Fruit fly (Drosophila melanogaster) whole organism, embryonic: ENCODE results near the gene papi.

Source experiments
- Aef1 ChIP-seq: fragments of 200-800 bp; sonication (Bioruptor generic); IDR thresholded peaks from 3 replicates; pipeline ENCODE4 v1.3.6; 2022; ENCODE audit warnings: missing biosample characterization, missing genetic modification characterization
- Blimp-1 ChIP-seq: fragments of 200-800 bp; sonication (Bioruptor generic); optimal IDR thresholded peaks from 3 replicates; lab custom pipeline; 2018; ENCODE audit warnings: missing biosample characterization, missing genetic modification characterization, mild to moderate bottlenecking, moderate library complexity, missing genetic modification reagents
- CG10565 ChIP-seq: fragments of 200-800 bp; sonication (Bioruptor generic); optimal IDR thresholded peaks from 3 replicates; lab custom pipeline; 2016; ENCODE audit warnings: missing biosample characterization, mild to moderate bottlenecking, missing genetic modification characterization
- CG10979 ChIP-seq: fragments of 200-800 bp; sonication (Bioruptor generic); optimal IDR thresholded peaks from 2 replicates; lab custom pipeline; 2018; ENCODE audit warnings: missing biosample characterization, mild to moderate bottlenecking, missing genetic modification characterization, moderate library complexity
- CG11085 ChIP-seq: fragments of 200-800 bp; sonication (Bioruptor generic); IDR thresholded peaks from 2 replicates; pipeline ENCODE4 v1.3.6; 2022; ENCODE audit warnings: missing biosample characterization, missing genetic modification characterization
- CG11695 ChIP-seq: fragments of 200-800 bp; sonication (Bioruptor generic); IDR thresholded peaks from 3 replicates; pipeline ENCODE4 v1.3.6; 2022; ENCODE audit warnings: missing biosample characterization, missing genetic modification characterization
- CG12236 ChIP-seq: fragments of 200-800 bp; sonication (Bioruptor generic); optimal IDR thresholded peaks from 2 replicates; lab custom pipeline; 2016; ENCODE audit warnings: missing biosample characterization, missing genetic modification characterization
- CG13287 ChIP-seq: fragments of 200-800 bp; sonication (Bioruptor generic); IDR thresholded peaks from 2 replicates; pipeline ENCODE4 v1.3.6; 2022; ENCODE audit warnings: missing biosample characterization, missing genetic modification characterization; ENCODE audit not compliant: partially characterized antibody
- CG13624 ChIP-seq: fragments of 200-800 bp; sonication (Bioruptor generic); optimal IDR thresholded peaks from 2 replicates; lab custom pipeline; 2016; ENCODE audit warnings: missing biosample characterization, missing genetic modification characterization
- CG15696 ChIP-seq: fragments of 200-800 bp; sonication (Bioruptor generic); optimal IDR thresholded peaks from 2 replicates; lab custom pipeline; 2019; ENCODE audit warnings: missing biosample characterization, mild to moderate bottlenecking, missing genetic modification characterization, moderate library complexity
- CG1603 ChIP-seq: fragments of 200-800 bp; sonication (Bioruptor generic); optimal IDR thresholded peaks from 2 replicates; lab custom pipeline; 2019; ENCODE audit warnings: missing biosample characterization, mild to moderate bottlenecking, missing genetic modification characterization, moderate library complexity
- CG17361 ChIP-seq: fragments of 200-800 bp; sonication (Bioruptor generic); IDR thresholded peaks from 3 replicates; pipeline ENCODE4 v1.3.6; 2022; ENCODE audit warnings: missing biosample characterization, missing genetic modification characterization
- CG2129 ChIP-seq: fragments of 200-800 bp; sonication (Bioruptor generic); IDR thresholded peaks from 2 replicates; pipeline ENCODE4 v1.3.6; 2022; ENCODE audit warnings: missing biosample characterization, missing genetic modification characterization; ENCODE audit not compliant: partially characterized antibody
- CG2678 ChIP-seq: fragments of 200-800 bp; sonication (Bioruptor generic); optimal IDR thresholded peaks from 3 replicates; lab custom pipeline; 2019; ENCODE audit warnings: missing biosample characterization, mild to moderate bottlenecking, missing genetic modification characterization, moderate library complexity
- CG32532 ChIP-seq: fragments of 200-800 bp; sonication (Bioruptor generic); IDR thresholded peaks from 2 replicates; pipeline ENCODE4 v1.3.6; 2022; ENCODE audit warnings: missing biosample characterization, missing genetic modification characterization
- CG4328 ChIP-seq: fragments of 200-800 bp; sonication (Bioruptor generic); optimal IDR thresholded peaks from 3 replicates; lab custom pipeline; 2017; ENCODE audit warnings: missing biosample characterization, missing genetic modification reagents, missing genetic modification characterization
- CG4707 ChIP-seq: fragments of 200-800 bp; sonication (Bioruptor generic); optimal IDR thresholded peaks from 2 replicates; lab custom pipeline; 2018; ENCODE audit warnings: missing biosample characterization, mild to moderate bottlenecking, missing genetic modification characterization, moderate library complexity
- CG4854 ChIP-seq: fragments of 200-800 bp; sonication (Bioruptor generic); optimal IDR thresholded peaks from 2 replicates; lab custom pipeline; 2016; ENCODE audit warnings: missing biosample characterization, missing genetic modification characterization, inconsistent platforms
- CG6175 ChIP-seq: fragments of 200-800 bp; sonication (Bioruptor generic); IDR thresholded peaks from 3 replicates; pipeline ENCODE4 v1.3.6; 2022; ENCODE audit warnings: missing biosample characterization, missing genetic modification characterization
- CG7271 ChIP-seq: fragments of 200-800 bp; sonication (Bioruptor generic); optimal IDR thresholded peaks from 2 replicates; lab custom pipeline; 2018; ENCODE audit warnings: missing biosample characterization, mild to moderate bottlenecking, missing genetic modification characterization, moderate library complexity
- CG9437 ChIP-seq: fragments of 200-800 bp; sonication (Bioruptor generic); optimal IDR thresholded peaks from 2 replicates; lab custom pipeline; 2018; ENCODE audit warnings: missing biosample characterization, mild to moderate bottlenecking, missing genetic modification characterization
- CoRest ChIP-seq: fragments of 200-800 bp; sonication (Bioruptor generic); optimal IDR thresholded peaks from 3 replicates; lab custom pipeline; 2018; ENCODE audit warnings: missing biosample characterization, mild to moderate bottlenecking, missing genetic modification characterization, moderate library complexity
- ERR ChIP-seq: fragments of 200-800 bp; sonication (Bioruptor generic); optimal IDR thresholded peaks from 2 replicates; lab custom pipeline; 2016; ENCODE audit warnings: missing biosample characterization, missing genetic modification characterization
- Ets97D ChIP-seq: fragments of 200-800 bp; sonication (Bioruptor generic); optimal IDR thresholded peaks from 3 replicates; lab custom pipeline; 2016; ENCODE audit warnings: missing biosample characterization, missing genetic modification characterization
- Lhr ChIP-seq: fragments of 200-800 bp; sonication (Bioruptor generic); optimal IDR thresholded peaks from 3 replicates; lab custom pipeline; 2017; ENCODE audit warnings: mild to moderate bottlenecking, missing biosample characterization, missing genetic modification reagents, missing genetic modification characterization
- Mes4 ChIP-seq: fragments of 200-800 bp; sonication (Bioruptor generic); optimal IDR thresholded peaks from 2 replicates; lab custom pipeline; 2016; ENCODE audit warnings: missing biosample characterization, missing genetic modification characterization
- Neu2 ChIP-seq: fragments of 200-800 bp; sonication (Bioruptor generic); optimal IDR thresholded peaks from 3 replicates; lab custom pipeline; 2016; ENCODE audit warnings: missing biosample characterization, missing genetic modification characterization, borderline replicate concordance
- Optix ChIP-seq: fragments of 200-800 bp; sonication (Bioruptor generic); IDR thresholded peaks from 3 replicates; pipeline ENCODE4 v1.3.6; 2022; ENCODE audit warnings: missing biosample characterization, missing genetic modification characterization
- Usf ChIP-seq: fragments of 200-800 bp; sonication (Bioruptor generic); optimal IDR thresholded peaks from 2 replicates; lab custom pipeline; 2017; ENCODE audit warnings: missing genotype, missing biosample characterization, missing genetic modification characterization
- Xbp1 ChIP-seq: fragments of 200-800 bp; sonication (Bioruptor generic); optimal IDR thresholded peaks from 3 replicates; lab custom pipeline; 2016; ENCODE audit warnings: missing biosample characterization, mild to moderate bottlenecking, missing genetic modification characterization
- bab2 ChIP-seq: fragments of 200-800 bp; sonication (Bioruptor generic); optimal IDR thresholded peaks from 2 replicates; lab custom pipeline; 2016; ENCODE audit warnings: missing biosample characterization, missing genetic modification characterization
- dan ChIP-seq: fragments of 200-800 bp; sonication (Bioruptor generic); IDR thresholded peaks from 2 replicates; pipeline ENCODE4 v1.3.6; 2022; ENCODE audit warnings: missing biosample characterization, missing genetic modification characterization
- danr ChIP-seq: fragments of 200-800 bp; sonication (Bioruptor generic); IDR thresholded peaks from 2 replicates; pipeline ENCODE4 v1.3.6; 2022; ENCODE audit warnings: missing biosample characterization, missing genetic modification characterization
- en ChIP-seq: fragments of 200-800 bp; sonication (Bioruptor generic); optimal IDR thresholded peaks from 2 replicates; lab custom pipeline; 2016; ENCODE audit warnings: missing biosample characterization, missing genetic modification characterization
- fd102C ChIP-seq: fragments of 200-800 bp; sonication (Bioruptor generic); optimal IDR thresholded peaks from 2 replicates; lab custom pipeline; 2018; ENCODE audit warnings: missing biosample characterization, mild to moderate bottlenecking, missing genetic modification characterization, moderate library complexity
- fd96Cb ChIP-seq: fragments of 200-800 bp; sonication (Bioruptor generic); optimal IDR thresholded peaks from 2 replicates; lab custom pipeline; 2018; ENCODE audit warnings: missing biosample characterization, mild to moderate bottlenecking, missing genetic modification characterization, moderate library complexity
- fru ChIP-seq: fragments of >200 bp; optimal IDR thresholded peaks from 2 replicates; lab custom pipeline; 2017
- gem ChIP-seq: fragments of 200-800 bp; sonication (Bioruptor generic); optimal IDR thresholded peaks from 2 replicates; lab custom pipeline; 2019; ENCODE audit warnings: missing biosample characterization, mild to moderate bottlenecking, missing genetic modification characterization, moderate library complexity
- gt ChIP-seq: fragments of 200-800 bp; sonication (Bioruptor generic); IDR thresholded peaks from 2 replicates; pipeline ENCODE4 v1.3.6; 2022; ENCODE audit warnings: missing biosample characterization, missing genetic modification characterization
- insv ChIP-seq, 2 experiments: fragments of 200-800 bp; sonication (Bioruptor generic); optimal IDR thresholded peaks; 3 replicates each; lab custom pipeline; 2016 to 2018; ENCODE audit warnings: missing biosample characterization in 2 of 2, missing genetic modification characterization in 2 of 2
- luna ChIP-seq: fragments of 200-800 bp; sonication (Bioruptor generic); optimal IDR thresholded peaks from 2 replicates; lab custom pipeline; 2016; ENCODE audit warnings: missing biosample characterization, missing genetic modification characterization
- org-1 ChIP-seq: fragments of 200-800 bp; sonication (Bioruptor generic); optimal IDR thresholded peaks from 2 replicates; lab custom pipeline; 2017; ENCODE audit warnings: missing biosample characterization, missing genetic modification characterization
- ranshi ChIP-seq: fragments of 200-800 bp; sonication (Bioruptor generic); IDR thresholded peaks from 2 replicates; pipeline ENCODE4 v1.3.6; 2022; ENCODE audit warnings: missing biosample characterization, missing genetic modification characterization
- rib ChIP-seq: fragments of 200-800 bp; sonication (Bioruptor generic); IDR thresholded peaks from 2 replicates; pipeline ENCODE4 v1.3.6; 2022; ENCODE audit warnings: missing biosample characterization, missing genetic modification characterization
- sna ChIP-seq: fragments of 200-800 bp; sonication (Bioruptor generic); IDR thresholded peaks from 2 replicates; pipeline ENCODE4 v1.3.6; 2022; ENCODE audit warnings: missing biosample characterization, missing genetic modification characterization; ENCODE audit not compliant: partially characterized antibody
- stwl ChIP-seq: fragments of 200-800 bp; sonication (Bioruptor generic); optimal IDR thresholded peaks from 3 replicates; lab custom pipeline; 2018; ENCODE audit warnings: missing biosample characterization, mild to moderate bottlenecking, missing genetic modification characterization, moderate library complexity
- sug ChIP-seq: fragments of 200-800 bp; optimal IDR thresholded peaks from 2 replicates; lab custom pipeline; 2019; ENCODE audit warnings: missing biosample characterization, mild to moderate bottlenecking, missing genetic modification characterization, moderate library complexity
- unc-4 ChIP-seq: fragments of 200-800 bp; sonication (Bioruptor generic); IDR thresholded peaks from 2 replicates; pipeline ENCODE4 v1.3.6; 2022; ENCODE audit warnings: missing biosample characterization, missing genetic modification characterization; ENCODE audit not compliant: partially characterized antibody

papi gene

DNA sequence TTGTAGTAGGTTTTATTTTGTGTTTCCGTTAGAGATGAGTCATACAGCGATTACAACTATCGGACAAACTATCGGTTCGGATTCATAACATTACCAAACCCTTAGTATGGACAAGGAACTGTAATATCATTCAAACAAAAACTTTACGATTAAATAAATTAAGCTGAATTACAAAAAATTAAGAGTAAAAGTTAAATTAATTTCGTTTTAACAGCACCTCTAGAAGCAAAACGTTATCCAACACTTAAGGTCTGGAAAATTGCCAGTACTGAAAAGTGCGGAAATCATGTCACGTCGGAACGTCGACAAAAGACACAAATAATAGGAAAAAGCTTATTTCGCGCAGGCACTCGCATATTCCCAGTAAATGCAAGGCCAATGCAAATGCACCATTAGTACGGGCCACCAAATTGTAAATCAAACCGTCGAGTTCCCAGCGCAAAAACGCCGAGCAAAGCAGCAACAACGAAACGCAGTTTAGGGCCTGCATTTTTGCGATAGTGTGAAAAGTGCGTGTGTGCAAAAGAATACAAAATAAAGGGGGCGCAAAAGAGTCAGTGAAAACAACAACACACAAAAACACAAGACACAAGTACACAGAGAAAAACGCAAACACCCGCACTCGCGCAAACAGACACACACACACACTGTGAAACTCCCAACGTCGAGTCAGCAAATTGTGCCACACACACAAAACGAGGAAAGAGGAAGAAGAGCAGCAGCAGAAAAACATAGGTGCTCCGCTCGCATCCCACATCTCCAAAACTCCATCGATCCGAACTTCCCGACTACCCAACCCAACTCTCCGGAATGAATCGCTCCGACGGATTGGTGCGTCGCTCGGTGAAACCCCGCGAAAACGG, 5.9 kb downstream of the papi start, which contains the start of the genes CG15387 and sau (continued):
- TF ChIP-seq luna (GFP tag; lab: Kevin White, UChicago) (peak; percentile 87), Xbp1 (GFP tag; lab: Kevin White, UChicago) (peak; percentile 91), stwl (tag; lab: Kevin White, UChicago) (peak; percentile 93), bab2 (GFP tag; lab: Kevin White, UChicago) (peak; percentile 92), en (GFP tag; lab: Kevin White, UChicago) (peak; percentile 77), CG10979 (tag; lab: Kevin White, UChicago) (peak; percentile 77), Optix (peak; percentile 40; the same call in 1 of the 3 replicates), CG10565 (no peak), danr (GFP tag; lab: Robert Waterston, UW) (peak; percentile 58), org-1 (GFP tag; lab: Kevin White, UChicago) (peak; percentile 63), CG13624 (GFP tag; lab: Kevin White, UChicago) (peak; percentile 92), CG2129 (GFP tag; lab: Robert Waterston, UW) (peak; percentile 89), CG6175 (GFP tag; lab: Robert Waterston, UW) (peak; percentile 11; the same call in 1 of the 3 replicates), CG15696 (tag; lab: Kevin White, UChicago) (peak; percentile 86), CG12236 (GFP tag; lab: Kevin White, UChicago) (peak; percentile 78), sug (tag; lab: Kevin White, UChicago) (peak; percentile 89), CG11695 (GFP tag; lab: Robert Waterston, UW) (peak; percentile 62; the same call in 1 of the 3 replicates), Lhr (GFP tag; lab: Kevin White, UChicago) (peak; percentile 76), fd96Cb (tag; lab: Kevin White, UChicago) (peak; percentile 76), Aef1 (GFP tag; lab: Robert Waterston, UW) (peak; percentile 79), sna (GFP tag; lab: Robert Waterston, UW) (peak; percentile 94), CG7271 (tag; lab: Kevin White, UChicago) (peak; percentile 19), fru (lab: Kevin White, UChicago) (no peak), CoRest (tag; lab: Kevin White, UChicago) (peak; percentile 91), Ets97D (GFP tag; lab: Kevin White, UChicago) (peak; percentile 92), Usf (peak; percentile 64), Blimp-1 (GFP tag; lab: Kevin White, UChicago) (peak; percentile 80), CG17361 (GFP tag; lab: Robert Waterston, UW) (peak; percentile 89), CG13287 (peak; percentile 95), gem (tag; lab: Kevin White, UChicago) (peak; percentile 91), CG11085 (GFP tag; lab: Robert Waterston, UW) (peak; percentile 76), CG4707 (GFP tag; lab: Kevin White, UChicago) (peak; percentile 52), CG4854 (GFP tag; lab: Kevin White, UChicago) (peak; percentile 88), fd102C (no peak), ERR (GFP tag; lab: Kevin White, UChicago) (peak; percentile 80), unc-4 (GFP tag; lab: Robert Waterston, UW) (peak; percentile 94), CG32532 (GFP tag; lab: Robert Waterston, UW) (peak; percentile 87), CG4328 (GFP tag; lab: Kevin White, UChicago) (peak; percentile 88), rib (peak; percentile 75), Neu2 (GFP tag; lab: Kevin White, UChicago) (no peak), Mes4 (GFP tag; lab: Kevin White, UChicago) (peak; percentile 85), CG9437 (GFP tag; lab: Kevin White, UChicago) (peak; percentile 85), CG1603 (tag; lab: Kevin White, UChicago) (peak; percentile 84), ranshi (peak; percentile 82), gt (peak; percentile 71), insv (GFP tag; optimal IDR thresholded peaks at IDR 0.05; lab: Kevin White, UChicago) (peak in 1 of 2 experiments; percentile 63), CG2678 (tag; lab: Kevin White, UChicago) (peak; percentile 88), dan (no peak)
